Worm (Caenorhabditis elegans) whole organism, L4 larva: ENCODE data around the gene B0244.4.

ENCODE experiments used
- pha-4 ChIP-seq, 2 experiments: fragments of 150-350 bp in 1 of 2; fragments of 200-800 bp in 1 of 2; sonication (Bioruptor generic) in 1 of 2; IDR thresholded peaks in 1 of 2; optimal IDR thresholded peaks in 1 of 2; 2 replicates each; pipeline versions ENCODE4 v1.3.6 to Lab custom; 2014 to 2022; ENCODE audit warnings: missing genetic modification characterization in 2 of 2, missing genetic modification reagents in 2 of 2, missing biosample characterization in 1 of 2, missing compliant biosample characterization in 1 of 2
- skn-1 ChIP-seq: fragments of 150-350 bp; optimal IDR thresholded peaks from 2 replicates; lab custom pipeline; 2014; ENCODE audit warnings: missing biosample characterization, missing genetic modification characterization

B0244.4 gene

DNA sequence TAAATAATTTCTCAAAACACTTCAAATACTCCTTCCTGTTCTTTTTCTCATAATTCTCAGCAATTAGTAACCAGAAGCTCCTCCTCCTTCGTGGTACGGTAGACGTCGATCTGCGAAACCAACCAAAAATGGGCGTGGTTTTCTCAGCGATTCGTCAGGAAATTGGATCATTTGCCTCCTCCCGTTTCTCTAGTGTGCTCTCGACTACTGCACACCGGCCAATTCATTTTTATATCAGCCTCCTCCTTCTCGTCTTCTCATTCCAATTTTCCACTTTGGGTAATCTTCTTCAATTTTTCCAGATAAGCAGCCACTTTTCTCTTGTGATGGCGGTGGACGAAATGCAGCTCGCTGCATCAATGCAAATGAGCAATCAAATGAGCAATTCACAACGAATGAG is 51.5 kb downstream of the B0244.4 start, which contains the start of gene ceh-10:
Gene ceh-10 (plus strand): TSS at position 301 of the 400 bp plus-strand sequence.
- TF ChIP-seq skn-1 (tag; lab: Kevin White, UChicago) = no peak
- no peak for TF ChIP-seq pha-4 (GFP tag; IDR thresholded peaks at IDR 0.05; lab: Robert Waterston, UW)
- no peak for TF ChIP-seq pha-4 (tag; optimal IDR thresholded peaks at IDR 0.05; lab: Kevin White, UChicago)
